Worm (Caenorhabditis elegans) whole organism, L2 larva: ENCODE measurements around the gene nhr-277.

Source experiments
- R02D3.7 ChIP-seq: fragments of 150-350 bp; optimal IDR thresholded peaks from 2 replicates; lab custom pipeline; 2014; ENCODE audit warnings: missing biosample characterization, missing genetic modification characterization
- ama-1 ChIP-seq: fragments of 150-350 bp; optimal IDR thresholded peaks from 2 replicates; lab custom pipeline; 2018; ENCODE audit warnings: inconsistent platforms
- blmp-1 ChIP-seq: sonication (generic microtip); optimal IDR thresholded peaks from 2 replicates; lab custom pipeline; 2017; ENCODE audit warnings: missing genetic modification characterization, mild to moderate bottlenecking, missing compliant biosample characterization, antibody characterized with exemption, moderate library complexity; ENCODE audit not compliant: insufficient read depth
- ceh-82 ChIP-seq: fragments of 150-350 bp; optimal IDR thresholded peaks from 2 replicates; lab custom pipeline; 2014; ENCODE audit warnings: missing biosample characterization, missing genetic modification characterization

- TF ChIP-seq ama-1 (lab: Kevin White, UChicago) (no peak), blmp-1 (tag; lab: Kevin White, UChicago) (no peak), R02D3.7 (tag; lab: Kevin White, UChicago) (no peak), ceh-82 (tag; lab: Kevin White, UChicago) (no peak)
Observed at ce11 chrIV:2775992-2776630, 33.3 kb downstream of the nhr-277 start.
